Fruit fly (Drosophila melanogaster) whole organism, embryonic: ENCODE data around the gene Gr61a.

Experiments used
- Adf1 ChIP-seq: fragments of 200-800 bp; sonication (Bioruptor generic); IDR thresholded peaks from 2 replicates; pipeline ENCODE4 v1.3.6; 2022; ENCODE audit warnings: missing biosample characterization, missing genetic modification characterization
- Aef1 ChIP-seq: fragments of 200-800 bp; sonication (Bioruptor generic); IDR thresholded peaks from 3 replicates; pipeline ENCODE4 v1.3.6; 2022; ENCODE audit warnings: missing biosample characterization, missing genetic modification characterization
- Asciz ChIP-seq: fragments of 200-800 bp; sonication (Bioruptor generic); optimal IDR thresholded peaks from 2 replicates; lab custom pipeline; 2017; ENCODE audit warnings: missing biosample characterization, mild to moderate bottlenecking, missing genetic modification characterization, missing genetic modification reagents
- Atf-2 ChIP-seq: fragments of 200-800 bp; sonication (Bioruptor generic); optimal IDR thresholded peaks from 2 replicates; lab custom pipeline; 2016; ENCODE audit warnings: missing biosample characterization, missing genetic modification characterization
- B-H1 ChIP-seq: fragments of 200-800 bp; sonication (Bioruptor generic); IDR thresholded peaks from 3 replicates; pipeline ENCODE4 v1.3.6; 2022; ENCODE audit warnings: missing biosample characterization, missing genetic modification characterization
- Blimp-1 ChIP-seq: fragments of 200-800 bp; sonication (Bioruptor generic); optimal IDR thresholded peaks from 3 replicates; lab custom pipeline; 2018; ENCODE audit warnings: missing biosample characterization, missing genetic modification characterization, mild to moderate bottlenecking, moderate library complexity, missing genetic modification reagents
- CG11085 ChIP-seq: fragments of 200-800 bp; sonication (Bioruptor generic); IDR thresholded peaks from 2 replicates; pipeline ENCODE4 v1.3.6; 2022; ENCODE audit warnings: missing biosample characterization, missing genetic modification characterization
- CG14441 ChIP-seq: fragments of 200-800 bp; sonication (Bioruptor generic); IDR thresholded peaks from 2 replicates; pipeline ENCODE4 v1.3.6; 2022; ENCODE audit warnings: missing biosample characterization, missing genetic modification characterization
- CG15601 ChIP-seq: fragments of 200-800 bp; sonication (Bioruptor generic); optimal IDR thresholded peaks from 3 replicates; lab custom pipeline; 2019; ENCODE audit warnings: missing biosample characterization, mild to moderate bottlenecking, missing genetic modification characterization, moderate library complexity
- CG1603 ChIP-seq: fragments of 200-800 bp; sonication (Bioruptor generic); optimal IDR thresholded peaks from 2 replicates; lab custom pipeline; 2019; ENCODE audit warnings: missing biosample characterization, mild to moderate bottlenecking, missing genetic modification characterization, moderate library complexity
- CG17612 ChIP-seq: fragments of 200-800 bp; sonication (Bioruptor generic); IDR thresholded peaks from 2 replicates; pipeline ENCODE4 v1.3.6; 2022; ENCODE audit warnings: missing biosample characterization, missing genetic modification characterization
- CG17912 ChIP-seq: fragments of 200-800 bp; sonication (Bioruptor generic); optimal IDR thresholded peaks from 2 replicates; lab custom pipeline; 2018; ENCODE audit warnings: missing biosample characterization, mild to moderate bottlenecking, missing genetic modification characterization
- CG2199 ChIP-seq: fragments of 200-800 bp; sonication (Bioruptor generic); IDR thresholded peaks from 3 replicates; pipeline ENCODE4 v1.3.6; 2022; ENCODE audit warnings: missing biosample characterization, missing genetic modification characterization
- CG31388 ChIP-seq: fragments of 200-800 bp; sonication (Bioruptor generic); optimal IDR thresholded peaks from 2 replicates; lab custom pipeline; 2016; ENCODE audit warnings: missing biosample characterization, missing genetic modification characterization
- CG32767 ChIP-seq: fragments of 200-800 bp; sonication (Bioruptor generic); IDR thresholded peaks from 2 replicates; pipeline ENCODE4 v1.3.6; 2022; ENCODE audit warnings: missing biosample characterization, missing genetic modification characterization
- CG32772 ChIP-seq: fragments of 200-800 bp; sonication (Bioruptor generic); IDR thresholded peaks from 2 replicates; pipeline ENCODE4 v1.3.6; 2022; ENCODE audit warnings: missing biosample characterization, missing genetic modification characterization
- CG3281 ChIP-seq: fragments of 200-800 bp; sonication (Bioruptor generic); optimal IDR thresholded peaks from 3 replicates; lab custom pipeline; 2017; ENCODE audit warnings: missing biosample characterization, mild to moderate bottlenecking, missing genetic modification characterization
- CG7745 ChIP-seq: fragments of 200-800 bp; sonication (Bioruptor generic); optimal IDR thresholded peaks from 2 replicates; lab custom pipeline; 2018; ENCODE audit warnings: missing biosample characterization, mild to moderate bottlenecking, missing genetic modification characterization, moderate library complexity
- CG8359 ChIP-seq: fragments of 200-800 bp; sonication (Bioruptor generic); optimal IDR thresholded peaks from 2 replicates; lab custom pipeline; 2017; ENCODE audit warnings: missing biosample characterization, mild to moderate bottlenecking, missing genetic modification characterization, borderline replicate concordance
- CG9437 ChIP-seq: fragments of 200-800 bp; sonication (Bioruptor generic); optimal IDR thresholded peaks from 2 replicates; lab custom pipeline; 2018; ENCODE audit warnings: missing biosample characterization, mild to moderate bottlenecking, missing genetic modification characterization
- CG9876 ChIP-seq: fragments of 200-800 bp; sonication (Bioruptor generic); optimal IDR thresholded peaks from 2 replicates; lab custom pipeline; 2016; ENCODE audit warnings: missing biosample characterization, missing genetic modification characterization
- CHES-1-like ChIP-seq: fragments of 200-800 bp; sonication (Bioruptor generic); optimal IDR thresholded peaks from 2 replicates; lab custom pipeline; 2016; ENCODE audit warnings: missing biosample characterization, missing genetic modification characterization
- Chrac-16 ChIP-seq: fragments of 200-800 bp; sonication (Bioruptor generic); optimal IDR thresholded peaks from 3 replicates; lab custom pipeline; 2016; ENCODE audit warnings: missing biosample characterization, missing genetic modification characterization
- Dbx ChIP-seq: fragments of 200-800 bp; sonication (Bioruptor generic); IDR thresholded peaks from 3 replicates; pipeline ENCODE4 v1.3.6; 2022; ENCODE audit warnings: missing biosample characterization, missing genetic modification characterization
- Dek ChIP-seq: fragments of 200-800 bp; sonication (Bioruptor generic); optimal IDR thresholded peaks from 3 replicates; lab custom pipeline; 2019; ENCODE audit warnings: missing biosample characterization, mild to moderate bottlenecking, missing genetic modification characterization, moderate library complexity
- Elba2 ChIP-seq: fragments of 200-800 bp; sonication (Bioruptor generic); optimal IDR thresholded peaks from 3 replicates; lab custom pipeline; 2016; ENCODE audit warnings: missing biosample characterization, missing genetic modification characterization
- H15 ChIP-seq: fragments of 200-800 bp; sonication (Bioruptor generic); IDR thresholded peaks from 3 replicates; pipeline ENCODE4 v1.3.6; 2022; ENCODE audit warnings: missing biosample characterization, missing genetic modification characterization
- HHEX ChIP-seq: fragments of 200-800 bp; sonication (Bioruptor generic); optimal IDR thresholded peaks from 3 replicates; lab custom pipeline; 2017; ENCODE audit warnings: missing biosample characterization, mild to moderate bottlenecking, missing genetic modification characterization, missing genetic modification reagents
- NFAT ChIP-seq: fragments of 200-800 bp; sonication (Bioruptor generic); IDR thresholded peaks from 2 replicates; pipeline ENCODE4 v1.3.6; 2022; ENCODE audit warnings: missing biosample characterization, missing genetic modification characterization
- Side ChIP-seq: fragments of 200-800 bp; sonication (Bioruptor generic); optimal IDR thresholded peaks from 2 replicates; lab custom pipeline; 2016; ENCODE audit warnings: missing biosample characterization, missing genetic modification characterization
- Sin3A ChIP-seq: fragments of >200 bp; optimal IDR thresholded peaks from 2 replicates; lab custom pipeline; 2018
- Taf1 ChIP-seq: fragments of 200-800 bp; sonication (Bioruptor generic); IDR thresholded peaks from 2 replicates; pipeline ENCODE4 v1.3.6; 2022; ENCODE audit warnings: missing biosample characterization, missing genetic modification characterization
- YL-1 ChIP-seq: fragments of 200-800 bp; sonication (Bioruptor generic); optimal IDR thresholded peaks from 3 replicates; lab custom pipeline; 2017; ENCODE audit warnings: missing biosample characterization, mild to moderate bottlenecking, missing genetic modification characterization
- bbx ChIP-seq: fragments of 200-800 bp; sonication (Bioruptor generic); IDR thresholded peaks from 2 replicates; pipeline ENCODE4 v1.3.6; 2022; ENCODE audit warnings: missing biosample characterization, missing genetic modification characterization; ENCODE audit not compliant: partially characterized antibody
- chif ChIP-seq, 2 experiments: fragments of 200-800 bp; sonication (Bioruptor generic); optimal IDR thresholded peaks; 3 replicates each; lab custom pipeline; 2016; ENCODE audit warnings: missing biosample characterization in 2 of 2, missing genetic modification characterization in 2 of 2
- croc ChIP-seq: fragments of 200-800 bp; sonication (Bioruptor generic); conservative IDR thresholded peaks from 3 replicates; pipeline ENCODE4 v1.3.6; 2022; ENCODE audit warnings: missing biosample characterization, missing genetic modification characterization
- dan ChIP-seq: fragments of 200-800 bp; sonication (Bioruptor generic); IDR thresholded peaks from 2 replicates; pipeline ENCODE4 v1.3.6; 2022; ENCODE audit warnings: missing biosample characterization, missing genetic modification characterization
- fd3F ChIP-seq: fragments of 200-800 bp; sonication (Bioruptor generic); optimal IDR thresholded peaks from 2 replicates; lab custom pipeline; 2018; ENCODE audit warnings: missing biosample characterization, mild to moderate bottlenecking, missing genetic modification characterization, moderate library complexity
- gce ChIP-seq: fragments of 200-800 bp; sonication (Bioruptor generic); IDR thresholded peaks from 3 replicates; pipeline ENCODE4 v1.3.6; 2022; ENCODE audit warnings: missing biosample characterization, missing genetic modification characterization
- gcm2 ChIP-seq: fragments of 200-800 bp; sonication (Bioruptor generic); optimal IDR thresholded peaks from 2 replicates; lab custom pipeline; 2016; ENCODE audit warnings: missing biosample characterization, missing genetic modification characterization
- gro ChIP-seq: fragments of 200-800 bp; sonication (Bioruptor generic); optimal IDR thresholded peaks from 2 replicates; lab custom pipeline; 2016; ENCODE audit warnings: missing biosample characterization, missing genetic modification characterization
- hbn ChIP-seq: fragments of 200-800 bp; sonication (Bioruptor generic); IDR thresholded peaks from 2 replicates; pipeline ENCODE4 v1.3.6; 2022; ENCODE audit warnings: missing biosample characterization, missing genetic modification characterization; ENCODE audit not compliant: partially characterized antibody
- lola ChIP-seq, 3 experiments: fragments of >200 bp in 2 of 3; fragments of 200-800 bp in 1 of 3; sonication (Bioruptor generic) in 1 of 3; optimal IDR thresholded peaks; 2 replicates each; lab custom pipeline; 2017 to 2019; ENCODE audit warnings: missing biosample characterization in 3 of 3, missing genetic modification characterization in 3 of 3, mild to moderate bottlenecking in 1 of 3, moderate library complexity in 1 of 3
- luna ChIP-seq: fragments of 200-800 bp; sonication (Bioruptor generic); optimal IDR thresholded peaks from 2 replicates; lab custom pipeline; 2016; ENCODE audit warnings: missing biosample characterization, missing genetic modification characterization
- peb ChIP-seq: fragments of 200-800 bp; sonication (Bioruptor generic); IDR thresholded peaks from 2 replicates; pipeline ENCODE4 v1.3.6; 2022; ENCODE audit warnings: missing biosample characterization, missing genetic modification characterization
- pfk ChIP-seq: fragments of 200-800 bp; sonication (Bioruptor generic); optimal IDR thresholded peaks from 2 replicates; lab custom pipeline; 2018; ENCODE audit warnings: missing biosample characterization, mild to moderate bottlenecking, missing genetic modification characterization, moderate library complexity
- schlank ChIP-seq: fragments of 200-800 bp; sonication (Bioruptor generic); optimal IDR thresholded peaks from 2 replicates; lab custom pipeline; 2018; ENCODE audit warnings: missing biosample characterization, mild to moderate bottlenecking, missing genetic modification characterization
- seq ChIP-seq: fragments of 200-800 bp; sonication (Bioruptor generic); IDR thresholded peaks from 2 replicates; pipeline ENCODE4 v1.3.6; 2022; ENCODE audit warnings: missing biosample characterization, missing genetic modification characterization
- toy ChIP-seq: fragments of 200-800 bp; sonication (Bioruptor generic); IDR thresholded peaks from 2 replicates; pipeline ENCODE4 v1.3.6; 2022; ENCODE audit warnings: missing biosample characterization, missing genetic modification characterization
- vfl ChIP-seq: fragments of 200-800 bp; sonication (Bioruptor generic); optimal IDR thresholded peaks from 2 replicates; lab custom pipeline; 2016; ENCODE audit warnings: missing biosample characterization, missing genetic modification characterization

Gene Gr61a

DNA sequence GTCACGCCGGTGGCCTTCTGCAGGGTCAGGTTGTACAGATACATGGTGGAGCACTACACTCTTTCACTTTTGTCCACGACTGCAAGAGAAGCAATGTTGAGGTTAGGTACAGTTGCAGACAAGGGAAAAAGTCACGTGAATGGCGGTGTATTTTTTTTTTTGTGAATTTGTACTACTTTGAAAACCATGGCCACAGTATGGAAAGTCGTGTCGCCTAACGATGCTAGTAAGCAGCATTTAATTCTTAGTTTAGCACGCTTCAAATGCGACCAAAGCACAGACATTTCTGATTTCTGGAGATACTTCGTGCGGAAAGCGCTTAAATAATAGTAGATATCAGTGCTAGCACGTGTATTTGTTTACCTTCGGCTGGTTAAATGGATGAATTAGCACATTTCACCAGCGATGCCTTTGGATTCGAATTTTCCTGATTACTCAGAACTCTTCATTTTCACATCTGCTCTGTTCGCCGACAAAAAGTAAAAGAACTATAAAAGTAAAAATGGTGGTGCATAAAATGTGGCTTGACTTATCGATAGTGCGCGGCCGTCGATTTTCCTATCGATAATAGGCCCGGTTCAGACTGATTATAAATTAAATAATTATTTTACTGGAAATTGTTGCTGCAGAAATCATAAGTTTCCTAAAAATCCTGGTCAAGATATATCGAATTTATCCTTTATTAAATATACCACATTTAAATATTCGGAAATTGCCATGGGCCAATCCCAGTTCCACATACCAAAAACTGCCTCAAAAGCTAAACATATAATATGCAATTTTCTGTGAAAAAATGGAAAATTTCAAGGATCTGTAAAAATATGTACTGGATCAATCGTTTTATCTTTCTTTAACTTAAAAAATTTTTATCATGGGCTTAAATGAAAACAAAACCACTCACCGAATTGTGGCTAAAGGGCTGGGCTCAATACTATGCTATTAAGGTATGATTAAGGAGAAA lies 8.1 kb upstream of the Gr61a start, which contains the start of gene Sf3b3 (continued):
- TF ChIP-seq Elba2 (GFP tag; lab: Kevin White, UChicago): no peak
- TF ChIP-seq CG9437 (GFP tag; lab: Kevin White, UChicago): no peak
- no peak for TF ChIP-seq seq (GFP tag; lab: Robert Waterston, UW)
- no peak for TF ChIP-seq Blimp-1
- TF ChIP-seq CG32772 (GFP tag; lab: Robert Waterston, UW): no peak
- TF ChIP-seq Taf1 (GFP tag; lab: Robert Waterston, UW): no peak
- peak; percentile 25; the same call in 1 of the 2 replicates for TF ChIP-seq hbn (GFP tag; lab: Robert Waterston, UW)
- no peak for TF ChIP-seq CHES-1-like (GFP tag; lab: Kevin White, UChicago)
- TF ChIP-seq CG3281 (GFP tag; lab: Kevin White, UChicago): peak; percentile 10
- TF ChIP-seq YL-1 (GFP tag; lab: Kevin White, UChicago): peak; percentile 70
- TF ChIP-seq pfk (GFP tag; lab: Kevin White, UChicago): no peak
- TF ChIP-seq Adf1: no peak
- TF ChIP-seq Asciz (GFP tag; lab: Kevin White, UChicago): peak; percentile 6
- TF ChIP-seq B-H1 (GFP tag; lab: Robert Waterston, UW): no peak
- peak; percentile 10 for TF ChIP-seq CG1603 (tag; lab: Kevin White, UChicago)
- TF ChIP-seq CG17912 (GFP tag; lab: Kevin White, UChicago): no peak
- TF ChIP-seq dan (GFP tag; lab: Robert Waterston, UW): no peak
- no peak for TF ChIP-seq CG15601 (tag; lab: Kevin White, UChicago)
- no peak for TF ChIP-seq Aef1 (GFP tag; lab: Robert Waterston, UW)
- TF ChIP-seq vfl (GFP tag; lab: Kevin White, UChicago): no peak
- TF ChIP-seq Sin3A (lab: Kevin White, UChicago): no peak
- TF ChIP-seq gro: no peak
- no peak for TF ChIP-seq peb
- no peak for TF ChIP-seq gce (GFP tag; lab: Robert Waterston, UW)
- no peak for TF ChIP-seq lola (GFP tag; optimal IDR thresholded peaks at IDR 0.05; lab: Kevin White, UChicago)
- TF ChIP-seq Dek (tag; lab: Kevin White, UChicago): no peak
- TF ChIP-seq fd3F (GFP tag; lab: Kevin White, UChicago): no peak
- no peak for TF ChIP-seq croc (GFP tag; lab: Robert Waterston, UW)
- peak; percentile 54 for TF ChIP-seq NFAT (GFP tag; lab: Robert Waterston, UW)
- TF ChIP-seq H15 (GFP tag; lab: Robert Waterston, UW): no peak
- TF ChIP-seq HHEX (GFP tag; lab: Kevin White, UChicago): no peak
- TF ChIP-seq luna: peak; percentile 13
- TF ChIP-seq bbx: peak; percentile 83
- TF ChIP-seq CG31388: no peak
- peak; percentile 60; the same call in 1 of the 3 replicates for TF ChIP-seq Dbx (GFP tag; lab: Robert Waterston, UW)
- TF ChIP-seq Chrac-16 (GFP tag; lab: Kevin White, UChicago): no peak
- no peak for TF ChIP-seq gcm2 (GFP tag; lab: Kevin White, UChicago)
- TF ChIP-seq chif (GFP tag; optimal IDR thresholded peaks at IDR 0.05; lab: Kevin White, UChicago): no peak
- no peak for TF ChIP-seq Atf-2 (GFP tag; lab: Kevin White, UChicago)
- TF ChIP-seq CG11085 (GFP tag; lab: Robert Waterston, UW): no peak
- 0 out of 2 replicates have a peak, but pooled peaks have one; percentile 7 for TF ChIP-seq toy (GFP tag; lab: Robert Waterston, UW)
- TF ChIP-seq schlank (tag; lab: Kevin White, UChicago): no peak
- TF ChIP-seq CG8359: no peak
- TF ChIP-seq CG14441 (GFP tag; lab: Robert Waterston, UW): no peak
- no peak for TF ChIP-seq CG7745 (tag; lab: Kevin White, UChicago)
- no peak for TF ChIP-seq CG17612
- no peak for TF ChIP-seq CG9876 (GFP tag; lab: Kevin White, UChicago)
- no peak for TF ChIP-seq Side (GFP tag; lab: Kevin White, UChicago)
- no peak for TF ChIP-seq CG32767
- TF ChIP-seq CG2199 (GFP tag; lab: Robert Waterston, UW): 0 out of 3 replicates have a peak, but pooled peaks have one; percentile 44
